Worm (Caenorhabditis elegans) whole organism, late embryonic: ENCODE measurements around the gene Y54G11A.9.
"Not testable (repeated sequence)": the region's sequence is repeated elsewhere in the genome, so short reads cannot be mapped to it uniquely, and the experiment has no call there.

Experiments used
- C08G9.2 ChIP-seq: sonication (generic microtip); optimal IDR thresholded peaks from 2 replicates; lab custom pipeline; 2016; ENCODE audit warnings: mild to moderate bottlenecking, missing genetic modification characterization, moderate library complexity, missing compliant biosample characterization
- C38D4.7 ChIP-seq: fragments of 200-800 bp; sonication (Bioruptor generic); optimal IDR thresholded peaks from 2 replicates; lab custom pipeline; 2018; ENCODE audit warnings: mild to moderate bottlenecking, missing genetic modification characterization, moderate library complexity, missing compliant biosample characterization
- F13H6.1 ChIP-seq: sonication (generic microtip); optimal IDR thresholded peaks from 2 replicates; lab custom pipeline; 2016; ENCODE audit warnings: missing genetic modification characterization, missing compliant biosample characterization
- K09A11.1 ChIP-seq: sonication (generic microtip); optimal IDR thresholded peaks from 2 replicates; lab custom pipeline; 2017; ENCODE audit warnings: antibody characterized with exemption, mild to moderate bottlenecking, missing genetic modification characterization, missing compliant biosample characterization; ENCODE audit not compliant: insufficient read depth
- ceh-18 ChIP-seq: sonication (generic microtip); optimal IDR thresholded peaks from 2 replicates; lab custom pipeline; 2016; ENCODE audit warnings: missing genetic modification characterization, missing compliant biosample characterization
- ceh-22 ChIP-seq: sonication (generic microtip); optimal IDR thresholded peaks from 2 replicates; lab custom pipeline; 2017; ENCODE audit warnings: missing biosample characterization, missing genetic modification characterization
- ceh-24 ChIP-seq: sonication (generic microtip); optimal IDR thresholded peaks from 2 replicates; lab custom pipeline; 2016; ENCODE audit warnings: mild to moderate bottlenecking, missing genetic modification characterization, missing compliant biosample characterization
- ceh-31 ChIP-seq: sonication (generic microtip); optimal IDR thresholded peaks from 2 replicates; lab custom pipeline; 2016; ENCODE audit warnings: missing genetic modification characterization, missing compliant biosample characterization
- ceh-34 ChIP-seq: sonication (generic microtip); optimal IDR thresholded peaks from 2 replicates; lab custom pipeline; 2016; ENCODE audit warnings: mild to moderate bottlenecking, missing genetic modification characterization, missing compliant biosample characterization
- ceh-45 ChIP-seq: fragments of 200-800 bp; sonication (Bioruptor generic); IDR thresholded peaks from 2 replicates; pipeline ENCODE4 v1.3.6; 2022; ENCODE audit warnings: missing genetic modification reagents, missing genetic modification characterization, missing compliant biosample characterization
- ceh-6 ChIP-seq: fragments of 200-800 bp; sonication (Bioruptor generic); optimal IDR thresholded peaks from 2 replicates; lab custom pipeline; 2018; ENCODE audit warnings: mild to moderate bottlenecking, missing genetic modification characterization, missing compliant biosample characterization
- ceh-9 ChIP-seq: sonication (generic microtip); optimal IDR thresholded peaks from 2 replicates; lab custom pipeline; 2016; ENCODE audit warnings: mild to moderate bottlenecking, missing genetic modification characterization, inconsistent platforms, missing compliant biosample characterization
- dve-1 ChIP-seq: sonication (generic microtip); optimal IDR thresholded peaks from 2 replicates; lab custom pipeline; 2017; ENCODE audit warnings: antibody characterized with exemption, mild to moderate bottlenecking, missing genetic modification characterization, missing compliant biosample characterization
- elt-2 ChIP-seq: sonication (generic microtip); optimal IDR thresholded peaks from 2 replicates; lab custom pipeline; 2016; ENCODE audit warnings: missing genetic modification reagents, missing genetic modification characterization, missing compliant biosample characterization
- fax-1 ChIP-seq: sonication (generic microtip); optimal IDR thresholded peaks from 2 replicates; lab custom pipeline; 2016; ENCODE audit warnings: missing genotype, missing genetic modification characterization, missing compliant biosample characterization
- fkh-10 ChIP-seq: fragments of 150-350 bp; optimal IDR thresholded peaks from 2 replicates; lab custom pipeline; 2014; ENCODE audit warnings: missing biosample characterization, missing genetic modification reagents, missing genetic modification characterization
- gmeb-2 ChIP-seq: sonication (generic microtip); optimal IDR thresholded peaks from 2 replicates; lab custom pipeline; 2016; ENCODE audit warnings: missing genetic modification characterization, inconsistent platforms, missing compliant biosample characterization
- hlh-6 ChIP-seq: sonication (generic microtip); optimal IDR thresholded peaks from 2 replicates; lab custom pipeline; 2016; ENCODE audit warnings: missing genotype, missing genetic modification characterization, missing compliant biosample characterization
- madf-2 ChIP-seq: sonication (generic microtip); optimal IDR thresholded peaks from 2 replicates; lab custom pipeline; 2017; ENCODE audit warnings: missing genetic modification characterization, missing compliant biosample characterization
- mec-3 ChIP-seq: sonication (generic microtip); optimal IDR thresholded peaks from 2 replicates; lab custom pipeline; 2016; ENCODE audit warnings: borderline replicate concordance, missing genetic modification characterization, missing compliant biosample characterization
- nfya-1 ChIP-seq: sonication (generic microtip); optimal IDR thresholded peaks from 2 replicates; lab custom pipeline; 2017; ENCODE audit warnings: missing genetic modification characterization, mild to moderate bottlenecking, missing compliant biosample characterization, antibody characterized with exemption, moderate library complexity
- nhr-232 ChIP-seq: sonication (generic microtip); optimal IDR thresholded peaks from 2 replicates; lab custom pipeline; 2016; ENCODE audit warnings: missing genetic modification characterization, missing compliant biosample characterization
- npax-4 ChIP-seq: sonication (generic microtip); optimal IDR thresholded peaks from 2 replicates; lab custom pipeline; 2016; ENCODE audit warnings: missing genetic modification characterization, missing compliant biosample characterization
- odd-2 ChIP-seq: sonication (generic microtip); optimal IDR thresholded peaks from 2 replicates; lab custom pipeline; 2017; ENCODE audit warnings: antibody characterized with exemption, mild to moderate bottlenecking, missing genetic modification characterization, missing compliant biosample characterization
- pax-1 ChIP-seq: fragments of 150-350 bp; optimal IDR thresholded peaks from 2 replicates; lab custom pipeline; 2014; ENCODE audit warnings: missing biosample characterization, missing genetic modification characterization
- pros-1 ChIP-seq: fragments of 150-350 bp; optimal IDR thresholded peaks from 2 replicates; lab custom pipeline; 2014; ENCODE audit warnings: missing biosample characterization, missing genetic modification reagents, missing genetic modification characterization
- ref-2 ChIP-seq: sonication (generic microtip); optimal IDR thresholded peaks from 2 replicates; lab custom pipeline; 2016; ENCODE audit warnings: missing genetic modification characterization, missing compliant biosample characterization
- sox-2 ChIP-seq: fragments of 200-800 bp; sonication (Bioruptor generic); IDR thresholded peaks from 2 replicates; pipeline ENCODE4 v1.3.6; 2022; ENCODE audit warnings: missing genetic modification reagents, missing genetic modification characterization, missing compliant biosample characterization
- syd-9 ChIP-seq: sonication (generic microtip); optimal IDR thresholded peaks from 2 replicates; lab custom pipeline; 2016; ENCODE audit warnings: mild to moderate bottlenecking, missing genetic modification characterization, moderate library complexity, missing compliant biosample characterization
- tbx-7 ChIP-seq: sonication (generic microtip); optimal IDR thresholded peaks from 2 replicates; lab custom pipeline; 2016; ENCODE audit warnings: missing genotype, missing genetic modification characterization, missing compliant biosample characterization
- ttx-3 ChIP-seq: sonication (generic microtip); optimal IDR thresholded peaks from 2 replicates; lab custom pipeline; 2016; ENCODE audit warnings: missing genetic modification reagents, missing genetic modification characterization, missing compliant biosample characterization
- unc-55 ChIP-seq: sonication (generic microtip); optimal IDR thresholded peaks from 2 replicates; lab custom pipeline; 2017; ENCODE audit warnings: missing biosample characterization, missing genetic modification reagents, missing genetic modification characterization
- zip-5 ChIP-seq: sonication (generic microtip); optimal IDR thresholded peaks from 2 replicates; lab custom pipeline; 2016; ENCODE audit warnings: missing genetic modification characterization, missing compliant biosample characterization
- ztf-16 ChIP-seq: sonication (generic microtip); optimal IDR thresholded peaks from 2 replicates; lab custom pipeline; 2017; ENCODE audit warnings: missing genetic modification characterization, missing compliant biosample characterization

Gene Y54G11A.9

DNA sequence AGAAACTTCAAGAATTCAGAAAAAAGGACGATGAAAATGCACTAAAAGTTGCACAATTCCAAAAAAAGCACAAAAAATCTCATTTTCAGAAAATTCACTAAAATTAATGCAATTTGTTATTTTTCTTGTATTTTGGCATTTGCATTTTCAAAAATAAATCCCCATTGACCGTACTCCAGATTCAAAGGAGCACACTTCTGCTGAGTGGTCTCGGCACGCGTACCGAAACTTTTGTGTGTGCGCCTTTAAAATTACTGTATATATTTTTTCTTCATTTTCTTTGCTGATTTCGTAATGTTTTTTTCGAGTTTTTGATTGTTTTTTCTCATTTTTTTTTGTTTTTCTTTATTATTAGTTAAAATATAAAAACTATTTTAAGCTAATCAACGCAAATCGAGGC, 34.1 kb downstream of the Y54G11A.9 start:
- TF ChIP-seq elt-2 (tag; lab: Kevin White, UChicago) (no peak), syd-9 (tag; lab: Kevin White, UChicago) (no peak), nfya-1 (no peak), hlh-6 (tag; lab: Kevin White, UChicago) (no peak), nhr-232 (tag; lab: Kevin White, UChicago) (no peak), ztf-16 (no peak), sox-2 (no peak), ref-2 (no peak)
- TF ChIP-seq, all 69 proteins: peak for 0

- TF ChIP-seq C38D4.7 (GFP tag; lab: Kevin White, UChicago) (no peak), hlh-6 (tag; lab: Kevin White, UChicago) (no peak), gmeb-2 (tag; lab: Kevin White, UChicago) (no peak), pax-1 (tag; lab: Kevin White, UChicago) (no peak), ceh-24 (tag; lab: Kevin White, UChicago) (no peak), fax-1 (tag; lab: Kevin White, UChicago) (no peak), madf-2 (tag; lab: Kevin White, UChicago) (no peak), ceh-9 (tag; lab: Kevin White, UChicago) (no peak), zip-5 (tag; lab: Kevin White, UChicago) (no peak), elt-2 (tag; lab: Kevin White, UChicago) (no peak), ztf-16 (no peak), dve-1 (tag; lab: Kevin White, UChicago) (no peak), syd-9 (tag; lab: Kevin White, UChicago) (no peak), C08G9.2 (no peak), ceh-45 (GFP tag; lab: Robert Waterston, UW) (no peak), ceh-6 (GFP tag; lab: Kevin White, UChicago) (no peak), tbx-7 (no peak), K09A11.1 (tag; lab: Kevin White, UChicago) (no peak)
- TF ChIP-seq, all 69 proteins: peak for 0
These were observed 34.7 kb downstream of the Y54G11A.9 start for ce11 chrII:14311537-14311936.

DNA sequence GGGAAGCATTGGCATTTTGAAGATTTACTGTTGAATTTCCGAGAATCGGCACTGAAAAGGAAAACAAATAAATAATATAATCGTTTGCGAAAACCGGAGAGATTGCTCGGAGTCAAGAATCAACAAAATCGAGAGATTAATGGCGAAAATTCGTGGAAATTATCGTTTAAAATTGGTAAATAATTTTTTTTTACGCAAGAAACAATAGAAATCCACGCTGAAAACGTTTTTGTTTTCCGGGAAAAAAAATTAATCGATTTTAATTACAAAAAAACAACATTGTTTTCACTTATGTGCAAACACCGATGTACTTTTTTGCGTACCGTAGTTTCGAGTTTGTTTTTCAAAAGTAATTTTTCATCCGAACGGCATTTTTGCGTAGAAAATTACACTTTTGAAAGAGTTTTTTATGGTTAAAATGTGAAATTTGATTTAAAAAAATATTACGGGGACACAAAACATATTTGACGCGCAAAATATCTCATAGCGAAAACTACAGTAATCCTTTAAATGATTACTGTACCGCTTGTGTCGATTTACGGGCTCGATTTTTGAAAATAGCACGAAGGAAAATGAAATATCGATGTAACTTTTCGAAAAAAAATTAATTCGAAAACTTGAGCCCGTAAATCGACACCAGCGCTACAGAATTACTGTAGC, 35.4 kb downstream of the Y54G11A.9 start, which contains the start of gene ctl-3:
TSS of gene ctl-3 (minus strand) at position 51 of the 660 bp plus-strand sequence.
- TF ChIP-seq odd-2 (tag; lab: Kevin White, UChicago) (no peak), npax-4 (tag; lab: Kevin White, UChicago) (no peak), ceh-18 (tag; lab: Kevin White, UChicago) (no peak)

- not testable (repeated sequence) for TF ChIP-seq zip-5 (tag; lab: Kevin White, UChicago); unc-55 (GFP tag; lab: Kevin White, UChicago); F13H6.1
These were observed 40.1 kb downstream of the Y54G11A.9 start, which contains the start of gene ctl-1 for ce11 chrII:14306160-14306559. Gene ctl-1, minus strand, starts transcription at chrII:14306260.

DNA sequence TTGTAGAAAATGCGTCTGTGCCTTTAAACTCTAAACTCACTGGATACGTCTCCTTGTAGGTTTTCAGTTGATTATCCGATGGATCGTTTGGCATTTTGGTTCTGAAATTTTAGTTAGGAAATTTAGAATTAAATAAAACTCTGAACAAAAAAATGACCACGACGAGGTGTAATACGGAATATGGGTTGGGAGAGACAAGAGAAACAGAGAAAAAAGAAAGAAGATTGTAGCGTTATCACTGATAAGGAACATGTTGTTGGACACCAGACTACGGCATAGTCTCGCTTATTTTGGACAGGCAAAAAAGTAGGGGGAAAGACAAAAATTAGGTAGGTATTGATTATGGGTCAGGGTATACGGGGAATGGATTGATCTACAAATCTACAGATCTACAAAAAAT, 44.3 kb downstream of the Y54G11A.9 start, which contains the start of gene ctl-2:
TSS of gene ctl-2 (minus strand) at position 101 of the 400 bp plus-strand sequence.
- not testable (repeated sequence) for TF ChIP-seq syd-9 (tag; lab: Kevin White, UChicago); mec-3; fkh-10 (GFP tag; lab: Kevin White, UChicago)

DNA sequence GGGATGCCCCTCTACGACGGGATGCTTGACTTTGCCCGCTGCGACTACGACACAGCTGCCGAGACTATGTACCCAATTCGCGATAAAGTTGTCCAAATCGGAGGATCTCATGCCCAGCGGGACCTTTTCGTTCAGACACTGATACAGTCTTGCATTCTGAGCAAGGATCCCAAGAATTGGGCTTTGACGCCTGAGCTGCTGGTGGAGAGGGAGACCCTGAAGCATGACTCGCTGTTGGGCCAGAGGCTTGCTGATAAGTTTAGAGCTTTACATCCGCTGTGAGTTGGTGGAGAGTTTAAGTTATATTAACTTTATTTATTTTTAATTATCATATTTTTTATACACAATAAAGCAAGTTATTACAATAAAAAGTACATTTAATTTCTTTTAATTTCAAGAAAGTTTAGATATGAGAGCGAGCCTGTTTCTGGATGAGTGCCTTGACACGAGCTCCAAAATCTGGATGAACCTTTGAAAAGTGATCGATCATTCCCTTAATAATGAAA, 46.9 kb downstream of the Y54G11A.9 start:
- TF ChIP-seq pax-1 (tag; lab: Kevin White, UChicago) (no peak), ttx-3 (tag; lab: Kevin White, UChicago) (no peak), dve-1 (tag; lab: Kevin White, UChicago) (no peak), ceh-31 (tag; lab: Kevin White, UChicago) (no peak), syd-9 (tag; lab: Kevin White, UChicago) (no peak), zip-5 (tag; lab: Kevin White, UChicago) (no peak), pros-1 (tag; lab: Kevin White, UChicago) (no peak), ceh-34 (tag; lab: Kevin White, UChicago) (no peak), ztf-16 (no peak), tbx-7 (no peak), ceh-22 (no peak), gmeb-2 (tag; lab: Kevin White, UChicago) (no peak)
- TF ChIP-seq, all 69 proteins: peak for 0
